Worm (Caenorhabditis elegans): ENCODE measurements around the gene tbc-8.

The tbc-8 gene

DNA sequence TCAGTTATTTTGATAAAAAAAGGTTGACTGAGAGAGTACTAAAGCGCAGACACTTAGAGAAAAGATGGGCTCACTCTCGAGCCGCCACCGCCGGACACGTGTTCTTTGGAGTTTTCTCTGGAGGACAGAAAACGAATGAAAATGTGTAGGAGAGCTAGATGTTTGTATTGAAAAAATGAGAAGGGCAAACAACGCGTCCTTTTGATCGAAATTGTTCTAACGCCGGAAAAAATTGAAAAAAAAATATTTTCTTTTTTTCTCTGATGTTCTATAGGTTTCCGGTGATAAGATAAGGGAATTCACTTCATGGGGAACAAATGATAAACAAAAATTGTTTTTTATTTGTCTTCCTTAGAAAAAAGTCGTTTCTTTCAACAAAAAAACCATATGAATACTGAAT is 34.9 kb upstream of the tbc-8 start:
- no peak for TF ChIP-seq zim-3 (tag; optimal IDR thresholded peaks at IDR 0.05)
- no peak for TF ChIP-seq cebp-1 (GFP tag; IDR thresholded peaks at IDR 0.05)
- peak; percentile 49 for TF ChIP-seq cebp-1 (tag; optimal IDR thresholded peaks at IDR 0.05)
- no peak for TF ChIP-seq C17E4.6 (GFP tag; IDR thresholded peaks at IDR 0.05)
- peak in 1 of 2 experiments; percentile 35 for TF ChIP-seq let-607 (tag; optimal IDR thresholded peaks at IDR 0.05)
- TF ChIP-seq repo-1 (tag; optimal IDR thresholded peaks at IDR 0.05) = no peak
- TF ChIP-seq nhr-80 (tag; optimal IDR thresholded peaks at IDR 0.05) = peak; percentile 56
- TF ChIP-seq ama-1 (optimal IDR thresholded peaks at IDR 0.05) = peak; percentile 9
- no peak for TF ChIP-seq ama-1 (GFP tag; optimal IDR thresholded peaks at IDR 0.05)
- TF ChIP-seq nhr-179 (tag; optimal IDR thresholded peaks at IDR 0.05) = no peak
- TF ChIP-seq F23B12.7 (tag; optimal IDR thresholded peaks at IDR 0.05; ENCODE audit: insufficient read depth) = peak; percentile 41
- peak; percentile 29 for TF ChIP-seq ztf-18 (tag; optimal IDR thresholded peaks at IDR 0.05)

DNA sequence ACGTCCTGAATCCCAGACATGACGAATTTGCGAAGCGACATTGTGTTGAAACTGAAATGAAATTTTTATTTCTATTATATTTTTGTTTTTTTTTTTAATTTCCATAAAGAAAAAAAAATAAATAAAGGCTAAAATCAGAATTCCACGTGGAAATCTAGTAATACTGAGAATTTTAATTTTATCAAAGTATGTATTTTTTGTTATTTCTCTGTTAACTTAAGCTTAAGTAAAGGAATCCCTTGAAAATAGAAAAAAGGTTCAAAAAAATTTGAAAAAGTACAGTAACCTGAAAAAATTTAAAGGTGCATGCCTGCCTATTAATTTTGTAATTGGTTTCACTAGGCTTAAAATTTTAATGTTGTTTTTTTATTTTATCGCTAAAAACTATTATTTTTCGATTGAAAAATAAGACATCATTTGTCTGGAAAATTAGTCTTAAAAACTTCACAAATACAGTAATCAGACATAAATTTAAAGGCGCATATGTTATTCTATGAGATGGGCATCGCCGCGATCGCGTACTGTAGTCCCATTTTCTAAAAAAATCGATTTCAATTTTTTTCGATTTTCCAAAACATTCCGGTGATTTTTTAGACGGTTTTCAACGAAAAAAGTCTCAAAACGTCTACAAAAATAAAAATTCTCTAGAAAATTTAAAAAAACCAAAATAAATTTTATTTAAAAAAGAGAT is 34.2 kb upstream of the tbc-8 start, which contains the start of gene nex-2:
Gene nex-2, minus strand, starts transcription at position 51 of the 691 bp plus-strand sequence.
- no peak for TF ChIP-seq egl-18 (GFP tag; IDR thresholded peaks at IDR 0.05)
- peak; percentile 90 for TF ChIP-seq lsl-1 (GFP tag; optimal IDR thresholded peaks at IDR 0.05)
- no peak for TF ChIP-seq unc-62 (GFP tag; optimal IDR thresholded peaks at IDR 0.05)
- peak; percentile 0 for TF ChIP-seq ztf-18 (tag; optimal IDR thresholded peaks at IDR 0.05)
- no peak for TF ChIP-seq F49E8.2 (tag; optimal IDR thresholded peaks at IDR 0.05; ENCODE audit: insufficient read depth)
- TF ChIP-seq pbrm-1 (GFP tag; IDR thresholded peaks at IDR 0.05) = no peak
- peak; percentile 83 for TF ChIP-seq madf-8 (GFP tag; conservative IDR thresholded peaks at IDR 0.05)
- TF ChIP-seq D2030.7 (GFP tag; IDR thresholded peaks at IDR 0.05) = 0 out of 2 replicates have a peak, but pooled peaks have one; percentile 36
- peak; percentile 71 for TF ChIP-seq xnd-1 (tag; optimal IDR thresholded peaks at IDR 0.05)
- TF ChIP-seq F57A8.1 (GFP tag; optimal IDR thresholded peaks at IDR 0.05) = no peak
- no peak for TF ChIP-seq dpl-1 (GFP tag; optimal IDR thresholded peaks at IDR 0.05)
- TF ChIP-seq madf-6 (GFP tag; IDR thresholded peaks at IDR 0.05) = peak; percentile 89
- peak; percentile 67 for TF ChIP-seq F33H1.4 (GFP tag; IDR thresholded peaks at IDR 0.05)
- no peak for TF ChIP-seq egrh-3 (GFP tag; IDR thresholded peaks at IDR 0.05)

- TF ChIP-seq hsf-1 (GFP tag; IDR thresholded peaks at IDR 0.05) (peak; percentile 70; the same call in 1 of the 2 replicates), B0336.3 (GFP tag; IDR thresholded peaks at IDR 0.05) (0 out of 2 replicates have a peak, but pooled peaks have one; percentile 29), efl-1 (GFP tag; optimal IDR thresholded peaks at IDR 0.05) (no peak), hlh-26 (GFP tag; conservative IDR thresholded peaks at IDR 0.05) (no peak), nfyb-1 (GFP tag; IDR thresholded peaks at IDR 0.05) (0 out of 2 replicates have a peak, but pooled peaks have one; percentile 37), lin-35 (GFP tag; optimal IDR thresholded peaks at IDR 0.05) (peak in 1 of 3 experiments; percentile 11), attf-5 (GFP tag; optimal IDR thresholded peaks at IDR 0.05) (peak; percentile 6), K11D2.4 (GFP tag; IDR thresholded peaks at IDR 0.05) (no peak), tbx-9 (tag; optimal IDR thresholded peaks at IDR 0.05; ENCODE audit: borderline replicate concordance) (peak; percentile 56), cebp-1 (GFP tag; IDR thresholded peaks at IDR 0.05) (peak; percentile 64; the same call in 1 of the 2 replicates), cebp-1 (tag; optimal IDR thresholded peaks at IDR 0.05) (peak; percentile 94), rec-8 (tag; optimal IDR thresholded peaks at IDR 0.05) (no peak), mel-28 (tag; optimal IDR thresholded peaks at IDR 0.05; ENCODE audit: borderline replicate concordance) (no peak)
Observed at ce11 chrIII:10331232-10331631, 33.5 kb upstream of the tbc-8 start.

All from whole organism, young adult.